Worm (Caenorhabditis elegans) whole organism, late embryonic: Measurements from ENCODE around the gene D2045.9.
A peak's percentile ranks its signal among the peaks of the same experiment; 100 is the strongest.

ENCODE experiments used
- C08G9.2 ChIP-seq: sonication (generic microtip); optimal IDR thresholded peaks from 2 replicates; lab custom pipeline; 2016; ENCODE audit warnings: mild to moderate bottlenecking, missing genetic modification characterization, moderate library complexity, missing compliant biosample characterization
- F13H6.1 ChIP-seq: sonication (generic microtip); optimal IDR thresholded peaks from 2 replicates; lab custom pipeline; 2016; ENCODE audit warnings: missing genetic modification characterization, missing compliant biosample characterization
- K02D7.2 ChIP-seq: sonication (generic microtip); optimal IDR thresholded peaks from 2 replicates; lab custom pipeline; 2017; ENCODE audit warnings: mild to moderate bottlenecking, missing genetic modification characterization, missing compliant biosample characterization
- K09A11.1 ChIP-seq: sonication (generic microtip); optimal IDR thresholded peaks from 2 replicates; lab custom pipeline; 2017; ENCODE audit warnings: antibody characterized with exemption, mild to moderate bottlenecking, missing genetic modification characterization, missing compliant biosample characterization; ENCODE audit not compliant: insufficient read depth
- T23F11.4 ChIP-seq: fragments of 200-800 bp; sonication (Bioruptor generic); optimal IDR thresholded peaks from 2 replicates; lab custom pipeline; 2018; ENCODE audit warnings: mild to moderate bottlenecking, missing genetic modification characterization, missing compliant biosample characterization
- Y22D7AL.16 ChIP-seq: sonication (generic microtip); optimal IDR thresholded peaks from 2 replicates; lab custom pipeline; 2016; ENCODE audit warnings: missing genetic modification characterization, missing compliant biosample characterization
- ahr-1 ChIP-seq: sonication (generic microtip); optimal IDR thresholded peaks from 2 replicates; lab custom pipeline; 2016; ENCODE audit warnings: missing genetic modification characterization, missing compliant biosample characterization
- ceh-19 ChIP-seq: fragments of 200-800 bp; sonication (Bioruptor generic); optimal IDR thresholded peaks from 2 replicates; lab custom pipeline; 2018; ENCODE audit warnings: mild to moderate bottlenecking, missing genetic modification characterization, missing compliant biosample characterization
- ceh-22 ChIP-seq: sonication (generic microtip); optimal IDR thresholded peaks from 2 replicates; lab custom pipeline; 2017; ENCODE audit warnings: missing biosample characterization, missing genetic modification characterization
- ceh-31 ChIP-seq: sonication (generic microtip); optimal IDR thresholded peaks from 2 replicates; lab custom pipeline; 2016; ENCODE audit warnings: missing genetic modification characterization, missing compliant biosample characterization
- ceh-34 ChIP-seq: sonication (generic microtip); optimal IDR thresholded peaks from 2 replicates; lab custom pipeline; 2016; ENCODE audit warnings: mild to moderate bottlenecking, missing genetic modification characterization, missing compliant biosample characterization
- ceh-45 ChIP-seq: fragments of 200-800 bp; sonication (Bioruptor generic); IDR thresholded peaks from 2 replicates; pipeline ENCODE4 v1.3.6; 2022; ENCODE audit warnings: missing genetic modification reagents, missing genetic modification characterization, missing compliant biosample characterization
- ceh-9 ChIP-seq: sonication (generic microtip); optimal IDR thresholded peaks from 2 replicates; lab custom pipeline; 2016; ENCODE audit warnings: mild to moderate bottlenecking, missing genetic modification characterization, inconsistent platforms, missing compliant biosample characterization
- che-1 ChIP-seq: sonication (generic microtip); optimal IDR thresholded peaks from 2 replicates; lab custom pipeline; 2016; ENCODE audit warnings: mild to moderate bottlenecking, missing genetic modification characterization, missing compliant biosample characterization
- dmd-4 ChIP-seq: sonication (generic microtip); optimal IDR thresholded peaks from 2 replicates; lab custom pipeline; 2016; ENCODE audit warnings: borderline replicate concordance, missing genetic modification characterization, missing compliant biosample characterization
- dve-1 ChIP-seq: sonication (generic microtip); optimal IDR thresholded peaks from 2 replicates; lab custom pipeline; 2017; ENCODE audit warnings: antibody characterized with exemption, mild to moderate bottlenecking, missing genetic modification characterization, missing compliant biosample characterization
- elt-2 ChIP-seq: sonication (generic microtip); optimal IDR thresholded peaks from 2 replicates; lab custom pipeline; 2016; ENCODE audit warnings: missing genetic modification reagents, missing genetic modification characterization, missing compliant biosample characterization
- hlh-13 ChIP-seq: fragments of 200-800 bp; sonication (Bioruptor generic); optimal IDR thresholded peaks from 2 replicates; lab custom pipeline; 2018; ENCODE audit warnings: mild to moderate bottlenecking, missing genetic modification characterization, missing compliant biosample characterization
- hlh-6 ChIP-seq: sonication (generic microtip); optimal IDR thresholded peaks from 2 replicates; lab custom pipeline; 2016; ENCODE audit warnings: missing genotype, missing genetic modification characterization, missing compliant biosample characterization
- hlh-8 ChIP-seq: sonication (generic microtip); optimal IDR thresholded peaks from 2 replicates; lab custom pipeline; 2016; ENCODE audit warnings: missing genotype, missing genetic modification characterization, missing compliant biosample characterization
- lim-6 ChIP-seq: sonication (generic microtip); optimal IDR thresholded peaks from 2 replicates; lab custom pipeline; 2016; ENCODE audit warnings: missing genetic modification characterization, missing compliant biosample characterization
- lin-11 ChIP-seq: fragments of 200-800 bp; sonication (Bioruptor generic); optimal IDR thresholded peaks from 2 replicates; lab custom pipeline; 2018; ENCODE audit warnings: mild to moderate bottlenecking, missing genetic modification characterization, missing compliant biosample characterization
- madf-2 ChIP-seq: sonication (generic microtip); optimal IDR thresholded peaks from 2 replicates; lab custom pipeline; 2017; ENCODE audit warnings: missing genetic modification characterization, missing compliant biosample characterization
- mec-3 ChIP-seq: sonication (generic microtip); optimal IDR thresholded peaks from 2 replicates; lab custom pipeline; 2016; ENCODE audit warnings: borderline replicate concordance, missing genetic modification characterization, missing compliant biosample characterization
- nfya-1 ChIP-seq: sonication (generic microtip); optimal IDR thresholded peaks from 2 replicates; lab custom pipeline; 2017; ENCODE audit warnings: missing genetic modification characterization, mild to moderate bottlenecking, missing compliant biosample characterization, antibody characterized with exemption, moderate library complexity
- npax-4 ChIP-seq: sonication (generic microtip); optimal IDR thresholded peaks from 2 replicates; lab custom pipeline; 2016; ENCODE audit warnings: missing genetic modification characterization, missing compliant biosample characterization
- pag-3 ChIP-seq: sonication (generic microtip); optimal IDR thresholded peaks from 2 replicates; lab custom pipeline; 2016; ENCODE audit warnings: missing compliant biosample characterization, missing genetic modification characterization, borderline replicate concordance
- pax-1 ChIP-seq: fragments of 150-350 bp; optimal IDR thresholded peaks from 2 replicates; lab custom pipeline; 2014; ENCODE audit warnings: missing biosample characterization, missing genetic modification characterization
- pha-4 ChIP-seq: fragments of 150-350 bp; optimal IDR thresholded peaks from 2 replicates; lab custom pipeline; 2018; ENCODE audit warnings: missing biosample characterization, missing genetic modification reagents, missing genetic modification characterization
- pqm-1 ChIP-seq: sonication (generic microtip); optimal IDR thresholded peaks from 2 replicates; lab custom pipeline; 2016; ENCODE audit warnings: missing genetic modification characterization, missing compliant biosample characterization
- sox-4 ChIP-seq: sonication (generic microtip); optimal IDR thresholded peaks from 2 replicates; lab custom pipeline; 2017; ENCODE audit warnings: mild to moderate bottlenecking, missing genetic modification characterization, inconsistent platforms, missing compliant biosample characterization
- syd-9 ChIP-seq: sonication (generic microtip); optimal IDR thresholded peaks from 2 replicates; lab custom pipeline; 2016; ENCODE audit warnings: mild to moderate bottlenecking, missing genetic modification characterization, moderate library complexity, missing compliant biosample characterization
- unc-3 ChIP-seq, 2 experiments: fragments of 200-800 bp in 1 of 2; sonication (Bioruptor generic) in 1 of 2; sonication (generic microtip) in 1 of 2; conservative IDR thresholded peaks in 1 of 2; optimal IDR thresholded peaks in 1 of 2; 2 replicates each; pipeline versions ENCODE4 v1.3.6 to Lab custom; 2016 to 2022; ENCODE audit warnings: missing compliant biosample characterization in 2 of 2, missing genetic modification characterization in 2 of 2, missing genetic modification reagents in 1 of 2
- unc-42 ChIP-seq: sonication (generic microtip); optimal IDR thresholded peaks from 2 replicates; lab custom pipeline; 2016; ENCODE audit warnings: missing genotype, missing genetic modification characterization, missing compliant biosample characterization
- unc-86 ChIP-seq: sonication (generic microtip); optimal IDR thresholded peaks from 2 replicates; lab custom pipeline; 2016; ENCODE audit warnings: missing genetic modification characterization, missing compliant biosample characterization

The D2045.9 gene

ce11 chrIII:10481988-10482387 is 6.9 kb downstream of the D2045.9 start, which contains the start of gene D2045.8:
Gene D2045.8, plus strand, starts transcription at chrIII:10482288.
- TF ChIP-seq hlh-13 (GFP tag; lab: Kevin White, UChicago) (no peak), elt-2 (peak; percentile 8), pqm-1 (tag; lab: Kevin White, UChicago) (no peak)

ce11 chrIII:10486455-10486854 is 11.4 kb downstream of the D2045.9 start:
- TF ChIP-seq lim-6 (tag; lab: Kevin White, UChicago) (no peak), ceh-19 (GFP tag; lab: Kevin White, UChicago) (no peak), C08G9.2 (tag; lab: Kevin White, UChicago) (no peak), mec-3 (tag; lab: Kevin White, UChicago) (no peak), ceh-31 (tag; lab: Kevin White, UChicago) (no peak), dmd-4 (no peak), F13H6.1 (tag; lab: Kevin White, UChicago) (no peak), che-1 (tag; lab: Kevin White, UChicago) (no peak), hlh-13 (GFP tag; lab: Kevin White, UChicago) (no peak), pax-1 (no peak), K02D7.2 (tag; lab: Kevin White, UChicago) (no peak), madf-2 (tag; lab: Kevin White, UChicago) (no peak), lin-11 (no peak), ceh-45 (GFP tag; lab: Robert Waterston, UW) (no peak)
- TF ChIP-seq, all 69 proteins: peak for 0

ce11 chrIII:10488052-10488451 is 13.0 kb downstream of the D2045.9 start, which contains the start of gene ptr-25:
Gene ptr-25, plus strand, starts transcription at chrIII:10488124.
- TF ChIP-seq nfya-1 (no peak), ceh-22 (tag; lab: Kevin White, UChicago) (no peak), F13H6.1 (tag; lab: Kevin White, UChicago) (no peak), hlh-8 (tag; lab: Kevin White, UChicago) (no peak), pag-3 (no peak), ceh-19 (GFP tag; lab: Kevin White, UChicago) (no peak), ceh-34 (no peak)

DNA sequence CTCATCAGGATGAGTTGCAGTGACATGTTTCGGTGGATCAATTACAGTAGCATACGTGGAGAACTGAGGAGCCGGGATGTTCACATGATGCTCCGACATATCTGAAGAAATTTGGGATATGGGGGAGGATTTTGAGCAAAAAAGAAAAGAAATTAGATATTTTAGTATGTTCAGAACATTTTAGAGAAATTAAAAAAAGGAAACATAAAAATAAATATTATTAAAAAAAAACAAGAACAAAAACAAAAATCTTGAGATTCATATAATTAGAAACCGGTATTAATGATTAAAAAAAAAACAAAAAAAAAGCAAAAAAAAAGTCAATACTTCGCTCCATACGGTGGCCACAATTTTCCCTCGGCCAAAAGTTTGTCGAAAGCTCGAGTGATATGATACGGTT is 28.7 kb downstream of the D2045.9 start, which contains the start of gene rab-33:
Gene rab-33, minus strand, starts transcription at position 101 of the 400 bp plus-strand sequence.
- TF ChIP-seq pha-4 (tag; lab: Kevin White, UChicago) (no peak), syd-9 (no peak), Y22D7AL.16 (tag; lab: Kevin White, UChicago) (no peak), elt-2 (no peak), K09A11.1 (tag; lab: Kevin White, UChicago) (no peak), sox-4 (no peak), unc-3 (GFP tag; conservative IDR thresholded peaks at IDR 0.05; lab: Robert Waterston, UW) (no peak), unc-3 (tag; optimal IDR thresholded peaks at IDR 0.05; lab: Kevin White, UChicago) (no peak), unc-86 (tag; lab: Kevin White, UChicago) (no peak), hlh-6 (tag; lab: Kevin White, UChicago) (no peak), hlh-13 (GFP tag; lab: Kevin White, UChicago) (no peak), ceh-9 (tag; lab: Kevin White, UChicago) (no peak), pag-3 (no peak), ceh-31 (tag; lab: Kevin White, UChicago) (no peak), dve-1 (tag; lab: Kevin White, UChicago) (no peak)
- TF ChIP-seq, all 69 proteins: peak for 0

ce11 chrIII:10505182-10505581 is 30.1 kb downstream of the D2045.9 start, which contains the start of the genes taf-11.3 and urm-1:
Gene taf-11.3, minus strand, starts transcription at chrIII:10505250.
Gene urm-1, plus strand, starts transcription at chrIII:10505480.
- peak; percentile 41 for TF ChIP-seq pax-1
- TF ChIP-seq nfya-1 = peak; percentile 56
- TF ChIP-seq T23F11.4 (GFP tag; lab: Kevin White, UChicago) = no peak
- TF ChIP-seq ceh-31 (tag; lab: Kevin White, UChicago) = peak; percentile 28
- TF ChIP-seq ahr-1 = no peak
- TF ChIP-seq hlh-13 (GFP tag; lab: Kevin White, UChicago) = no peak
- no peak for TF ChIP-seq C08G9.2 (tag; lab: Kevin White, UChicago)
- TF ChIP-seq ceh-9 (tag; lab: Kevin White, UChicago) = no peak
- peak; percentile 35 for TF ChIP-seq unc-42 (tag; lab: Kevin White, UChicago)
- TF ChIP-seq npax-4 (tag; lab: Kevin White, UChicago) = no peak
